Worm (Caenorhabditis elegans): ENCODE data around the gene srr-1.

DNA sequence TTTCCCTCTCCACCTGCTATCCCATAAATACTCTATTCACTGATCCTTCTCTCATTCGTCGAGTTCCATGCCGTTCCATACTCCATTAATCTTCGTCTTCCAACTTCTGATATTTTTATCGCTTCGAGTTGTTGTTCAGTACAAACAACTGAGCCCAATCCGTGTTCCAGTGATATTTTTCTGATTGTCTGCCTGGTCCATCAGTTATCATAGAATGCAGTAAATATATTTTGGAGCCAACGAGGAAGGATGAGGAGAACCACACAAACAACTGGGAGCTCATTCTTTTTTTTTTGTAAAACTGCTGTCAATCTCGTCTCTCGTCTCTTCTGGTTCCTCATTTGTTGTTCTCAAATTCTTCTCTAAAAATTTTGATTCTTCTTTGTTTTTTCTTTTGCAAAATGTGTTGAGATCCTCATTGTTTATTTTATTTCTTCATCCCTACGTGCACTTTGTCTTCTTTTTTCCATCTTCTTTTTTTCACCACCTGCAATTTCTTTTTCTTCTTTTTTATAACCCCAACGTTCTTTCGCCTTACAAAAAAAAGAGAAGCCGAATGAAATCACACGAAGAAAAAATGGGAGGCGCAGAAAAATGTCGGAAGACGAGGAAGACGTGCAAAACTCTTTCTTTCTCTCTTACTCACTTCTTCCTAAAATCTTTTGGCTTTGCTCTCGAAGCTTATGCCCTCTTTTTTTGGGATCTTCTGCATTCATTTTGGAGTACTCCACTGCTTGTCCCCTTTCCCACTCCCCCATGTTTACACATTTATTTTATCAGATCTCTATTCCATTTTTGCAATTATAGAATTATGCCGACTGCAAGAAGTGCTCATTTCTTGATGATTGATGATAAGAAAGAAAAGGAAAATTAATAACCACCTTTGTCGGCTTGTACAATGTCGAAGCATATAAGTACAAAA, 30.5 kb upstream of the srr-1 start:
- no peak for TF ChIP-seq F26F4.8 (GFP tag; conservative IDR thresholded peaks at IDR 0.05)
- peak; percentile 22 for TF ChIP-seq pqm-1 (tag; optimal IDR thresholded peaks at IDR 0.05)
- TF ChIP-seq dpl-1 (GFP tag; optimal IDR thresholded peaks at IDR 0.05) = no peak
- no peak for TF ChIP-seq ama-1 (optimal IDR thresholded peaks at IDR 0.05)
